Worm (Caenorhabditis elegans): ENCODE measurements around the gene F08A7.1.

- TF ChIP-seq mep-1 (tag; optimal IDR thresholded peaks at IDR 0.05): no peak
- no peak for TF ChIP-seq snpc-4 (tag; optimal IDR thresholded peaks at IDR 0.05)
- TF ChIP-seq drap-1 (GFP tag; optimal IDR thresholded peaks at IDR 0.05): no peak
- no peak for TF ChIP-seq pha-4 (tag; optimal IDR thresholded peaks at IDR 0.05)
Measured at ce11 chrIV:17406119-17406518, 34.3 kb upstream of the F08A7.1 start.
